Worm (Caenorhabditis elegans) whole organism, L1 larva: ENCODE data around the gene ZC487.1.

ENCODE experiments used
- aha-1 ChIP-seq: fragments of 150-350 bp; optimal IDR thresholded peaks from 2 replicates; lab custom pipeline; 2014; ENCODE audit warnings: missing biosample characterization, missing genetic modification characterization
- nhr-11 ChIP-seq: fragments of 150-350 bp; optimal IDR thresholded peaks from 2 replicates; lab custom pipeline; 2014; ENCODE audit warnings: missing biosample characterization, missing genetic modification characterization
- nhr-76 ChIP-seq: sonication (generic microtip); optimal IDR thresholded peaks from 2 replicates; lab custom pipeline; 2017; ENCODE audit warnings: missing biosample characterization, missing genetic modification characterization
- pqm-1 ChIP-seq: sonication (generic microtip); optimal IDR thresholded peaks from 3 replicates; lab custom pipeline; 2017; ENCODE audit warnings: missing biosample characterization, missing genetic modification characterization
- rnt-1 ChIP-seq: sonication (generic microtip); optimal IDR thresholded peaks from 2 replicates; lab custom pipeline; 2016; ENCODE audit warnings: mild to moderate bottlenecking, missing genetic modification characterization, moderate library complexity, missing compliant biosample characterization
- snu-23 ChIP-seq: sonication (generic microtip); optimal IDR thresholded peaks from 2 replicates; lab custom pipeline; 2016; ENCODE audit warnings: missing genetic modification characterization, missing compliant biosample characterization
- zag-1 ChIP-seq: fragments of 150-350 bp; optimal IDR thresholded peaks from 2 replicates; lab custom pipeline; 2014; ENCODE audit warnings: missing biosample characterization, missing genetic modification characterization

ce11 chrV:6736877-6737276, 9.6 kb downstream of the ZC487.1 start:
- no peak for TF ChIP-seq zag-1
- TF ChIP-seq aha-1 (tag; lab: Kevin White, UChicago), result no peak
- no peak for TF ChIP-seq nhr-11 (tag; lab: Kevin White, UChicago)
- no peak for TF ChIP-seq rnt-1
- no peak for TF ChIP-seq pqm-1
- TF ChIP-seq nhr-76, result no peak
- no peak for TF ChIP-seq snu-23 (GFP tag; lab: Kevin White, UChicago)
